Worm (Caenorhabditis elegans) whole organism, L1 larva: ENCODE measurements around the gene slo-1.

Experiments
- ama-1 ChIP-seq: fragments of 150-350 bp; optimal IDR thresholded peaks from 2 replicates; lab custom pipeline; 2014
- snpc-4 ChIP-seq: fragments of 150-350 bp; optimal IDR thresholded peaks from 2 replicates; lab custom pipeline; 2014; ENCODE audit warnings: missing biosample characterization, missing genetic modification characterization
- unc-86 ChIP-seq: sonication (generic microtip); optimal IDR thresholded peaks from 2 replicates; lab custom pipeline; 2016; ENCODE audit warnings: missing genetic modification characterization, missing compliant biosample characterization
- xbp-1 ChIP-seq: sonication (generic microtip); optimal IDR thresholded peaks from 2 replicates; lab custom pipeline; 2016; ENCODE audit warnings: missing genetic modification characterization, missing compliant biosample characterization

DNA sequence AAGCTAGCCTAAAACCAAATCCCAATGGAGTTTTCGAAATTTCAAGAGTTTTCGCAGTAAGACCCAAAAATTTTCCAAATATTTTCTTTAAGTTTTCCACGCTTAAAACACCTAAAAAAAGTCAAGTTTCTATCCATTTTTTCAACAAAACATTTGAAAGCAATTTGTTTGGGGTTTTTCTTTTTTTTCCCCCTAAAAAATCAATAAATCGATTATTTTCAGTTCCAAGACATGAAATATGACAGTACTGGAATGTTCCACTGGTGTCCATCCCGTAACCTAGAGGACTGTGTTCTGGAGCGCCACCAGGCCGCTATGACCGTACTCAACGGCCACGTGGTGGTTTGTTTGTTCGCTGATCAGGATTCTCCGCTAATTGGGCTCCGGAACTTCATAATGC lies 12.5 kb downstream of the slo-1 start:
- no peak for TF ChIP-seq xbp-1
- no peak for TF ChIP-seq snpc-4 (tag; lab: Kevin White, UChicago)
- TF ChIP-seq unc-86 (tag; lab: Kevin White, UChicago): no peak
- no peak for TF ChIP-seq ama-1 (lab: Kevin White, UChicago)
